Worm (Caenorhabditis elegans) whole organism, L4 larva: ENCODE data around the gene C05E11.7.

Experiments used
- daf-8 ChIP-seq: fragments of 200-800 bp; sonication (Bioruptor generic); IDR thresholded peaks from 2 replicates; pipeline ENCODE4 v1.3.6; 2022; ENCODE audit warnings: missing genetic modification characterization, missing compliant biosample characterization

The C05E11.7 gene

ce11 chrX:4532160-4532741 lies 53.2 kb downstream of the C05E11.7 start, which contains the start of gene nhr-35 (continued):
- TF ChIP-seq daf-8: no peak
